Fruit fly (Drosophila melanogaster): ENCODE measurements around the gene CG10859.

The CG10859 gene

DNA sequence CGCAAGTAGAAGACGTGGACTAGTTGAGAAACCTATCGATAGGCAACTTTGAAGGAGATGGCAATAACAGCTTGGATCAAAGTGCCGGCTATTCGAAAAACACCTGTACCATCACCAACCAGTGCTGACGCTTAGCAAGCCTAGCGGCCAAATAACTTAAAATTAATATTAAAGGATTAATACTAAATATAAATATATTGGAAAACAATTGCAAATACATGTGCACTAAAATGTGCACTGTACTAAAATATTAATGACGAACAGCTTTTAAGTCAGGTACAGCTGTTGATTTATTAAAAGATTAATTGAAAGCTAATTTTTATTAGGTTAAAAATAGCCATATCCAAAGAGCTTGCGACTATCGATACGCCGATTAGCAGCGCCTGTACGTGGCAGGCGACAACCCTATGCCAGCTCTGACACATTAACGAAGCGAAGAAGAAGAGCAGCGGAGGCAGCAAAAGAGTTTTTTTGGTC, 19.9 kb downstream of the CG10859 start, which contains the start of the genes CG9302 and beta'COP (continued):
- TF ChIP-seq Nf-YB (GFP tag; optimal IDR thresholded peaks at IDR 0.05) (no peak), Hsf (GFP tag; optimal IDR thresholded peaks at IDR 0.05) (peak; percentile 61), sug (tag; optimal IDR thresholded peaks at IDR 0.05) (peak; percentile 85), gem (tag; optimal IDR thresholded peaks at IDR 0.05) (peak; percentile 83), HmgD (GFP tag; optimal IDR thresholded peaks at IDR 0.05) (no peak), shn (GFP tag; optimal IDR thresholded peaks at IDR 0.05) (peak; percentile 9), CG11723 (GFP tag; optimal IDR thresholded peaks at IDR 0.05) (no peak), CG1233 (GFP tag; optimal IDR thresholded peaks at IDR 0.05) (peak; percentile 36), CG4617 (GFP tag; optimal IDR thresholded peaks at IDR 0.05; ENCODE audit: borderline replicate concordance) (peak; percentile 50), bab2 (GFP tag; optimal IDR thresholded peaks at IDR 0.05) (peak; percentile 48), grau (tag; optimal IDR thresholded peaks at IDR 0.05) (peak; percentile 81), CG11504 (tag; optimal IDR thresholded peaks at IDR 0.05) (no peak), tap (tag; optimal IDR thresholded peaks at IDR 0.05) (no peak), Trl (optimal IDR thresholded peaks at IDR 0.05) (no peak), Trl (GFP tag; optimal IDR thresholded peaks at IDR 0.05) (peak; percentile 22), Hand (GFP tag; optimal IDR thresholded peaks at IDR 0.05) (no peak), Dp (GFP tag; optimal IDR thresholded peaks at IDR 0.05) (peak; percentile 5), nerfin-2 (GFP tag; IDR thresholded peaks at IDR 0.05; ENCODE audit: partially characterized antibody) (peak; percentile 50; the same call in 1 of the 2 replicates), nmo (GFP tag; optimal IDR thresholded peaks at IDR 0.05) (peak; percentile 91), Oli (tag; optimal IDR thresholded peaks at IDR 0.05) (peak; percentile 59), Spps (tag; optimal IDR thresholded peaks at IDR 0.05) (peak; percentile 12), CG5245 (GFP tag; optimal IDR thresholded peaks at IDR 0.05) (peak; percentile 31), dati (GFP tag; IDR thresholded peaks at IDR 0.05) (no peak), z (GFP tag; IDR thresholded peaks at IDR 0.05) (no peak), CG3065 (GFP tag; optimal IDR thresholded peaks at IDR 0.05) (peak; percentile 31), GATAe (GFP tag; conservative IDR thresholded peaks at IDR 0.05) (no peak), CG12155 (GFP tag; optimal IDR thresholded peaks at IDR 0.05) (peak; percentile 77), CG4424 (GFP tag; optimal IDR thresholded peaks at IDR 0.05) (peak; percentile 68), CG6254 (GFP tag; optimal IDR thresholded peaks at IDR 0.05) (no peak), CG2199 (GFP tag; IDR thresholded peaks at IDR 0.05) (0 out of 3 replicates have a peak, but pooled peaks have one; percentile 25), CG31441 (GFP tag; IDR thresholded peaks at IDR 0.05) (peak; percentile 77), CG14860 (GFP tag; IDR thresholded peaks at IDR 0.05; ENCODE audit: partially characterized antibody) (peak; percentile 68; the same call in 2 of the 3 replicates), CG18476 (GFP tag; optimal IDR thresholded peaks at IDR 0.05) (peak; percentile 32), ewg (GFP tag; optimal IDR thresholded peaks at IDR 0.05) (peak; percentile 47), E2f2 (GFP tag; IDR thresholded peaks at IDR 0.05) (0 out of 2 replicates have a peak, but pooled peaks have one; percentile 22), CG4282 (GFP tag; optimal IDR thresholded peaks at IDR 0.05) (no peak), YL-1 (GFP tag; optimal IDR thresholded peaks at IDR 0.05) (peak; percentile 73), CG18764 (GFP tag; optimal IDR thresholded peaks at IDR 0.05) (peak; percentile 39), chif (GFP tag; optimal IDR thresholded peaks at IDR 0.05) (peak in 1 of 2 experiments; percentile 20), CG2712 (tag; optimal IDR thresholded peaks at IDR 0.05) (peak; percentile 81), Dll (GFP tag; IDR thresholded peaks at IDR 0.05; ENCODE audit: partially characterized antibody) (peak; percentile 76), CG7556 (GFP tag; optimal IDR thresholded peaks at IDR 0.05) (peak; percentile 70), CG11560 (tag; IDR thresholded peaks at IDR 0.05) (0 out of 3 replicates have a peak, but pooled peaks have one; percentile 16), CG15269 (tag; optimal IDR thresholded peaks at IDR 0.05) (no peak), NC2β (GFP tag; optimal IDR thresholded peaks at IDR 0.05) (no peak), CG9437 (GFP tag; optimal IDR thresholded peaks at IDR 0.05) (peak; percentile 60), Gug (GFP tag; IDR thresholded peaks at IDR 0.05) (peak; percentile 49; the same call in 1 of the 4 replicates), slp2 (GFP tag; optimal IDR thresholded peaks at IDR 0.05) (peak; percentile 21), B-H1 (GFP tag; IDR thresholded peaks at IDR 0.05) (peak; percentile 16; the same call in 1 of the 3 replicates), onecut (GFP tag; IDR thresholded peaks at IDR 0.05) (0 out of 2 replicates have a peak, but pooled peaks have one; percentile 17)

Measured in whole organism, embryonic.